Fruit fly (Drosophila melanogaster): ENCODE data around the gene D2hgdh.
A peak's percentile ranks its signal among the peaks of the same experiment; 100 is the strongest.

The D2hgdh gene

dm6 chrX:2094072-2094761, 47.1 kb upstream of the D2hgdh start, which contains the start of gene csw (continued):
- TF ChIP-seq Awh (GFP tag; IDR thresholded peaks at IDR 0.05) (no peak), Atf-2 (GFP tag; optimal IDR thresholded peaks at IDR 0.05) (peak; percentile 6), unpg (GFP tag; optimal IDR thresholded peaks at IDR 0.05) (no peak), pzg (GFP tag; optimal IDR thresholded peaks at IDR 0.05) (peak; percentile 96), nerfin-1 (tag; optimal IDR thresholded peaks at IDR 0.05) (no peak), vnd (GFP tag; IDR thresholded peaks at IDR 0.05; ENCODE audit: partially characterized antibody) (no peak), CG12219 (GFP tag; optimal IDR thresholded peaks at IDR 0.05) (no peak), hbn (GFP tag; IDR thresholded peaks at IDR 0.05; ENCODE audit: partially characterized antibody) (no peak), CG5245 (GFP tag; optimal IDR thresholded peaks at IDR 0.05) (no peak), CG17186 (GFP tag; optimal IDR thresholded peaks at IDR 0.05) (peak; percentile 79), ap (GFP tag; IDR thresholded peaks at IDR 0.05) (no peak), fd3F (GFP tag; optimal IDR thresholded peaks at IDR 0.05) (no peak), CG14965 (GFP tag; optimal IDR thresholded peaks at IDR 0.05; ENCODE audit: borderline replicate concordance) (no peak), CG32767 (GFP tag; IDR thresholded peaks at IDR 0.05) (no peak), eve (GFP tag; optimal IDR thresholded peaks at IDR 0.05) (no peak), CG11398 (GFP tag; optimal IDR thresholded peaks at IDR 0.05) (peak; percentile 11), p53 (GFP tag; optimal IDR thresholded peaks at IDR 0.05) (peak; percentile 42), CG3726 (GFP tag; IDR thresholded peaks at IDR 0.05) (no peak), Sin3A (optimal IDR thresholded peaks at IDR 0.05) (peak; percentile 62), Mad (GFP tag; optimal IDR thresholded peaks at IDR 0.05) (peak; percentile 12), PHDP (tag; optimal IDR thresholded peaks at IDR 0.05) (no peak), knrl (GFP tag; IDR thresholded peaks at IDR 0.05; ENCODE audit: partially characterized antibody) (peak; percentile 21; the same call in 1 of the 3 replicates), CG1832 (GFP tag; optimal IDR thresholded peaks at IDR 0.05) (no peak), CG8924 (tag; optimal IDR thresholded peaks at IDR 0.05) (peak; percentile 48), kni (GFP tag; optimal IDR thresholded peaks at IDR 0.05) (peak; percentile 36), MBD-R2 (GFP tag; IDR thresholded peaks at IDR 0.05) (peak; percentile 69), CG42726 (GFP tag; IDR thresholded peaks at IDR 0.05; ENCODE audit: partially characterized antibody) (peak; percentile 67), Stat92E (GFP tag; optimal IDR thresholded peaks at IDR 0.05) (no peak), CG4707 (GFP tag; optimal IDR thresholded peaks at IDR 0.05) (no peak), CG3163 (GFP tag; optimal IDR thresholded peaks at IDR 0.05) (peak; percentile 47), lilli (GFP tag; optimal IDR thresholded peaks at IDR 0.05) (peak; percentile 64), disco-r (GFP tag; optimal IDR thresholded peaks at IDR 0.05) (peak; percentile 32), CG7839 (tag; optimal IDR thresholded peaks at IDR 0.05) (peak; percentile 17), CG2129 (GFP tag; IDR thresholded peaks at IDR 0.05; ENCODE audit: partially characterized antibody) (no peak), CG1792 (GFP tag; optimal IDR thresholded peaks at IDR 0.05) (no peak), Spps (tag; optimal IDR thresholded peaks at IDR 0.05) (no peak), CG4854 (GFP tag; optimal IDR thresholded peaks at IDR 0.05) (peak; percentile 7), zfh1 (GFP tag; IDR thresholded peaks at IDR 0.05) (peak; percentile 54; the same call in 2 of the 3 replicates), CG2202 (tag; optimal IDR thresholded peaks at IDR 0.05) (no peak), CG3281 (GFP tag; optimal IDR thresholded peaks at IDR 0.05) (no peak), Lhr (GFP tag; optimal IDR thresholded peaks at IDR 0.05) (peak; percentile 95), Kr (GFP tag; optimal IDR thresholded peaks at IDR 0.05) (no peak), ash1 (GFP tag; optimal IDR thresholded peaks at IDR 0.05) (no peak), Meics (GFP tag; optimal IDR thresholded peaks at IDR 0.05) (peak; percentile 11), HLH3B (GFP tag; IDR thresholded peaks at IDR 0.05) (no peak), CG13296 (GFP tag; optimal IDR thresholded peaks at IDR 0.05) (no peak), CG12104 (GFP tag; optimal IDR thresholded peaks at IDR 0.05) (no peak), CG2875 (GFP tag; optimal IDR thresholded peaks at IDR 0.05) (no peak), CG10274 (GFP tag; optimal IDR thresholded peaks at IDR 0.05) (no peak)
